Worm (Caenorhabditis elegans) whole organism, L4 larva: ENCODE data around the gene algn-8.

Source experiments
- D1046.2 ChIP-seq: fragments of 200-800 bp; sonication (Bioruptor generic); IDR thresholded peaks from 2 replicates; pipeline ENCODE4 v1.3.6; 2022; ENCODE audit warnings: missing genetic modification characterization, missing compliant biosample characterization
- F10B5.3 ChIP-seq: sonication (generic microtip); optimal IDR thresholded peaks from 2 replicates; lab custom pipeline; 2016; ENCODE audit warnings: mild to moderate bottlenecking, missing genetic modification characterization, missing compliant biosample characterization
- F37D6.2 ChIP-seq: sonication (generic microtip); optimal IDR thresholded peaks from 2 replicates; lab custom pipeline; 2016; ENCODE audit warnings: mild to moderate bottlenecking, missing genetic modification characterization, missing compliant biosample characterization
- T20F7.1 ChIP-seq: fragments of 200-800 bp; sonication (Bioruptor generic); optimal IDR thresholded peaks from 2 replicates; lab custom pipeline; 2018; ENCODE audit warnings: mild to moderate bottlenecking, missing genetic modification characterization, missing compliant biosample characterization
- T26A8.4 ChIP-seq: fragments of 200-800 bp; sonication (Bioruptor generic); IDR thresholded peaks from 2 replicates; pipeline ENCODE4 v1.3.6; 2022; ENCODE audit warnings: missing genetic modification characterization, missing compliant biosample characterization
- Y75B8A.6 ChIP-seq: fragments of 200-800 bp; sonication (Bioruptor generic); IDR thresholded peaks from 2 replicates; pipeline ENCODE4 v1.3.6; 2022; ENCODE audit warnings: missing genetic modification reagents, missing genetic modification characterization, missing compliant biosample characterization
- aha-1 ChIP-seq: fragments of 150-350 bp; peaks from one replicate; lab custom pipeline; 2014; ENCODE audit warnings: missing biosample characterization, missing genetic modification characterization
- arid-1 ChIP-seq: fragments of 200-800 bp; sonication (Bioruptor generic); conservative IDR thresholded peaks from 2 replicates; pipeline ENCODE4 v1.3.6; 2022; ENCODE audit warnings: missing genetic modification reagents, missing genetic modification characterization, missing compliant biosample characterization
- ceh-62 ChIP-seq: sonication (generic microtip); optimal IDR thresholded peaks from 2 replicates; lab custom pipeline; 2017; ENCODE audit warnings: missing biosample characterization, missing genetic modification characterization
- ces-1 ChIP-seq: fragments of 150-350 bp; sonication (generic microtip); optimal IDR thresholded peaks from 4 replicates; lab custom pipeline; 2014; ENCODE audit warnings: missing biosample characterization, missing genetic modification reagents, missing genetic modification characterization
- cey-2 ChIP-seq: sonication (generic microtip); optimal IDR thresholded peaks from 3 replicates; lab custom pipeline; 2017; ENCODE audit warnings: missing genetic modification characterization, mild to moderate bottlenecking, missing compliant biosample characterization, antibody characterized with exemption, borderline replicate concordance; ENCODE audit not compliant: insufficient read depth
- ctbp-1 ChIP-seq: fragments of 200-800 bp; sonication (Bioruptor generic); IDR thresholded peaks from 2 replicates; pipeline ENCODE4 v1.3.6; 2022; ENCODE audit warnings: missing genetic modification reagents, missing genetic modification characterization, missing compliant biosample characterization
- daf-16 ChIP-seq, 3 experiments: sonication (generic microtip); optimal IDR thresholded peaks; 2 replicates each; lab custom pipeline; 2016 to 2017; ENCODE audit warnings: missing genetic modification characterization in 3 of 3, missing genetic modification reagents in 3 of 3, mild to moderate bottlenecking in 2 of 3, missing compliant biosample characterization in 2 of 3, missing biosample characterization in 1 of 3, moderate library complexity in 1 of 3
- daf-19 ChIP-seq: fragments of 200-800 bp; sonication (Bioruptor generic); conservative IDR thresholded peaks from 2 replicates; pipeline ENCODE4 v1.3.6; 2022; ENCODE audit warnings: missing genetic modification characterization, missing compliant biosample characterization
- daf-8 ChIP-seq: fragments of 200-800 bp; sonication (Bioruptor generic); IDR thresholded peaks from 2 replicates; pipeline ENCODE4 v1.3.6; 2022; ENCODE audit warnings: missing genetic modification characterization, missing compliant biosample characterization
- dmd-8 ChIP-seq: fragments of 200-800 bp; sonication (Bioruptor generic); IDR thresholded peaks from 2 replicates; pipeline ENCODE4 v1.3.6; 2022; ENCODE audit warnings: missing genetic modification characterization, missing compliant biosample characterization
- dpl-1 ChIP-seq: fragments of 150-350 bp; optimal IDR thresholded peaks from 2 replicates; lab custom pipeline; 2014; ENCODE audit warnings: missing biosample characterization, missing genetic modification reagents, missing genetic modification characterization
- duxl-1 ChIP-seq: sonication (generic microtip); optimal IDR thresholded peaks from 2 replicates; lab custom pipeline; 2016; ENCODE audit warnings: mild to moderate bottlenecking, missing genetic modification characterization, moderate library complexity, missing compliant biosample characterization; ENCODE audit not compliant: poor library complexity
- egl-43 ChIP-seq: fragments of 200-800 bp; sonication (Bioruptor generic); IDR thresholded peaks from 2 replicates; pipeline ENCODE4 v1.3.6; 2022; ENCODE audit warnings: missing genetic modification reagents, missing genetic modification characterization, missing compliant biosample characterization
- gei-8 ChIP-seq: fragments of 200-800 bp; sonication (Bioruptor generic); optimal IDR thresholded peaks from 2 replicates; lab custom pipeline; 2018; ENCODE audit warnings: mild to moderate bottlenecking, missing genetic modification characterization, missing compliant biosample characterization
- lim-7 ChIP-seq: fragments of 200-800 bp; sonication (Bioruptor generic); IDR thresholded peaks from 2 replicates; pipeline ENCODE4 v1.3.6; 2022; ENCODE audit warnings: missing genetic modification characterization, missing compliant biosample characterization
- lin-1 ChIP-seq: fragments of 200-800 bp; sonication (Bioruptor generic); IDR thresholded peaks from 2 replicates; pipeline ENCODE4 v1.3.6; 2022; ENCODE audit warnings: missing genetic modification reagents, missing genetic modification characterization, missing compliant biosample characterization
- lin-15B ChIP-seq: fragments of 150-350 bp; sonication (generic microtip); optimal IDR thresholded peaks from 3 replicates; lab custom pipeline; 2014; ENCODE audit warnings: missing biosample characterization, missing genetic modification characterization
- lin-29 ChIP-seq: fragments of 200-800 bp; sonication (Bioruptor generic); IDR thresholded peaks from 2 replicates; pipeline ENCODE4 v1.3.6; 2022; ENCODE audit warnings: missing genetic modification reagents, missing genetic modification characterization, missing compliant biosample characterization
- lin-38 ChIP-seq: fragments of 200-800 bp; sonication (Bioruptor generic); IDR thresholded peaks from 2 replicates; pipeline ENCODE4 v1.3.6; 2022; ENCODE audit warnings: missing genetic modification reagents, missing genetic modification characterization, missing compliant biosample characterization
- madf-9 ChIP-seq: fragments of 200-800 bp; sonication (Bioruptor generic); conservative IDR thresholded peaks from 2 replicates; pipeline ENCODE4 v1.3.6; 2022; ENCODE audit warnings: missing genetic modification reagents, missing genetic modification characterization, missing compliant biosample characterization
- mep-1 ChIP-seq: fragments of 150-350 bp; sonication (generic microtip); optimal IDR thresholded peaks from 3 replicates; lab custom pipeline; 2014; ENCODE audit warnings: missing biosample characterization, missing genetic modification characterization
- mes-2 ChIP-seq: sonication (generic microtip); optimal IDR thresholded peaks from 2 replicates; lab custom pipeline; 2016; ENCODE audit warnings: missing genotype, mild to moderate bottlenecking, missing genetic modification characterization, missing compliant biosample characterization; ENCODE audit not compliant: poor library complexity, severe bottlenecking
- mxl-2 ChIP-seq: fragments of 200-800 bp; sonication (Bioruptor generic); conservative IDR thresholded peaks from 2 replicates; pipeline ENCODE4 v1.3.6; 2022; ENCODE audit warnings: missing genetic modification reagents, missing genetic modification characterization, missing compliant biosample characterization
- nhr-102 ChIP-seq: sonication (generic microtip); optimal IDR thresholded peaks from 2 replicates; lab custom pipeline; 2016; ENCODE audit warnings: mild to moderate bottlenecking, missing genetic modification characterization, moderate library complexity, missing compliant biosample characterization
- nhr-11 ChIP-seq: fragments of 150-350 bp; optimal IDR thresholded peaks from 2 replicates; lab custom pipeline; 2014; ENCODE audit warnings: missing biosample characterization, missing genetic modification characterization
- nhr-111 ChIP-seq: fragments of 200-800 bp; sonication (Bioruptor generic); optimal IDR thresholded peaks from 2 replicates; lab custom pipeline; 2018; ENCODE audit warnings: mild to moderate bottlenecking, missing genetic modification characterization, missing compliant biosample characterization
- nhr-25 ChIP-seq: sonication (generic microtip); optimal IDR thresholded peaks from 2 replicates; lab custom pipeline; 2017; ENCODE audit warnings: missing genetic modification characterization, mild to moderate bottlenecking, missing compliant biosample characterization, antibody characterized with exemption, moderate library complexity, borderline replicate concordance; ENCODE audit not compliant: insufficient read depth
- nhr-28 ChIP-seq: fragments of 150-350 bp; optimal IDR thresholded peaks from 2 replicates; lab custom pipeline; 2014; ENCODE audit warnings: missing biosample characterization, missing genetic modification characterization
- nhr-41 ChIP-seq: fragments of 200-800 bp; sonication (Bioruptor generic); IDR thresholded peaks from 2 replicates; pipeline ENCODE4 v1.3.6; 2022; ENCODE audit warnings: missing genetic modification reagents, missing genetic modification characterization, missing compliant biosample characterization
- nhr-76 ChIP-seq: fragments of 150-350 bp; optimal IDR thresholded peaks from 2 replicates; lab custom pipeline; 2014; ENCODE audit warnings: missing biosample characterization, missing genetic modification characterization
- nhr-77 ChIP-seq: fragments of 150-350 bp; optimal IDR thresholded peaks from 2 replicates; lab custom pipeline; 2014; ENCODE audit warnings: missing biosample characterization, missing genetic modification characterization
- php-3 ChIP-seq: fragments of 200-800 bp; sonication (Bioruptor generic); IDR thresholded peaks from 2 replicates; pipeline ENCODE4 v1.3.6; 2022; ENCODE audit warnings: missing genetic modification reagents, missing genetic modification characterization, missing compliant biosample characterization
- pqm-1 ChIP-seq: sonication (generic microtip); optimal IDR thresholded peaks from 2 replicates; lab custom pipeline; 2017; ENCODE audit warnings: missing biosample characterization, missing genetic modification characterization
- rbr-2 ChIP-seq: sonication (generic microtip); optimal IDR thresholded peaks from 2 replicates; lab custom pipeline; 2016; ENCODE audit warnings: missing genotype, missing genetic modification characterization, missing compliant biosample characterization
- saeg-2 ChIP-seq: fragments of 200-800 bp; sonication (Bioruptor generic); IDR thresholded peaks from 2 replicates; pipeline ENCODE4 v1.3.6; 2022; ENCODE audit warnings: missing genetic modification reagents, missing genetic modification characterization, missing compliant biosample characterization
- spr-3 ChIP-seq: fragments of 200-800 bp; sonication (Bioruptor generic); optimal IDR thresholded peaks from 2 replicates; lab custom pipeline; 2018; ENCODE audit warnings: mild to moderate bottlenecking, missing genetic modification characterization, missing compliant biosample characterization
- tra-1 ChIP-seq: fragments of 200-800 bp; sonication (Bioruptor generic); IDR thresholded peaks from 2 replicates; pipeline ENCODE4 v1.3.6; 2022; ENCODE audit warnings: missing genetic modification reagents, missing genetic modification characterization, missing compliant biosample characterization
- unc-39 ChIP-seq: sonication (generic microtip); optimal IDR thresholded peaks from 2 replicates; lab custom pipeline; 2017; ENCODE audit warnings: missing biosample characterization, missing genetic modification characterization
- zfp-3 ChIP-seq: fragments of 200-800 bp; sonication (Bioruptor generic); conservative IDR thresholded peaks from 2 replicates; pipeline ENCODE4 v1.3.6; 2022; ENCODE audit warnings: missing genetic modification reagents, missing genetic modification characterization, missing compliant biosample characterization
- zip-11 ChIP-seq: fragments of 200-800 bp; sonication (Bioruptor generic); IDR thresholded peaks from 2 replicates; pipeline ENCODE4 v1.3.6; 2022; ENCODE audit warnings: missing genetic modification characterization, missing compliant biosample characterization
- zip-2 ChIP-seq: fragments of 150-350 bp; optimal IDR thresholded peaks from 2 replicates; lab custom pipeline; 2014; ENCODE audit warnings: missing biosample characterization, missing genetic modification characterization
- ztf-11 ChIP-seq: fragments of 150-350 bp; optimal IDR thresholded peaks from 2 replicates; lab custom pipeline; 2014; ENCODE audit warnings: missing biosample characterization, missing genetic modification characterization
- ztf-7 ChIP-seq: fragments of 150-350 bp; optimal IDR thresholded peaks from 2 replicates; lab custom pipeline; 2014; ENCODE audit warnings: missing biosample characterization, missing genetic modification characterization

algn-8 gene

DNA sequence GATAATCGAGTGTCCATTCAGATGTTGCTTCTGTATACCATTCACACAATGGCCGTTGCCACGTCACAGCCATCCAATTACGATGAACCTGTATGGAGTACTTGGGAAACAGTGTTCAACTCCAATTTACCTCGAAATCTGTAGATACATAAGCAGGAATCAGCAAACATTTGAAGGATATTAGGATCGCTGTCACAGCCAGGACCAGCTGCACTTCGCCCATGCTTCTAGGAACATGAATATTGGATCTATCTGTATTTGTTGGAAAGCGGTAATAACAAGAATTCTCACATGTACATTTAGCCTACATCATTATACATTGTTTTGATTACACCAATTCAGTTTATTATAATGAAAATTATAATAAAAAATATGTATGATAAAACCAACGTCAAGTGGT, at the start of gene algn-8:
Gene algn-8, minus strand, starts transcription at position 227 of the 400 bp plus-strand sequence.
- TF ChIP-seq nhr-102 (tag; lab: Kevin White, UChicago) = peak; percentile 32
- TF ChIP-seq T20F7.1 = no peak
- no peak for TF ChIP-seq cey-2 (tag; lab: Kevin White, UChicago)
- TF ChIP-seq egl-43 = no peak
- TF ChIP-seq tra-1 = 0 out of 2 replicates have a peak, but pooled peaks have one; percentile 16
- TF ChIP-seq unc-39 (tag; lab: Kevin White, UChicago) = no peak
- no peak for TF ChIP-seq ctbp-1 (GFP tag; lab: Robert Waterston, UW)
- no peak for TF ChIP-seq nhr-11 (tag; lab: Kevin White, UChicago)
- no peak for TF ChIP-seq daf-8 (GFP tag; lab: Robert Waterston, UW)
- no peak for TF ChIP-seq ceh-62 (tag; lab: Kevin White, UChicago)
- no peak for TF ChIP-seq dmd-8 (GFP tag; lab: Robert Waterston, UW)
- TF ChIP-seq ces-1 (GFP tag; lab: Kevin White, UChicago) = no peak
- no peak for TF ChIP-seq php-3 (GFP tag; lab: Robert Waterston, UW)
- no peak for TF ChIP-seq zip-2 (tag; lab: Kevin White, UChicago)
- no peak for TF ChIP-seq rbr-2
- TF ChIP-seq mxl-2 (GFP tag; lab: Robert Waterston, UW) = no peak
- TF ChIP-seq duxl-1 (tag; lab: Kevin White, UChicago) = peak; percentile 46
- no peak for TF ChIP-seq lin-38 (GFP tag; lab: Robert Waterston, UW)
- TF ChIP-seq saeg-2 = no peak
- TF ChIP-seq nhr-41 = no peak
- TF ChIP-seq nhr-111 (GFP tag; lab: Kevin White, UChicago) = no peak
- no peak for TF ChIP-seq Y75B8A.6 (GFP tag; lab: Robert Waterston, UW)
- TF ChIP-seq nhr-28 = no peak
- TF ChIP-seq ztf-11 (tag; lab: Kevin White, UChicago) = no peak
- TF ChIP-seq F10B5.3 (tag; lab: Kevin White, UChicago) = peak; percentile 3
- peak; percentile 26 for TF ChIP-seq nhr-25 (tag; lab: Kevin White, UChicago)
- TF ChIP-seq F37D6.2 (tag; lab: Kevin White, UChicago) = no peak
- TF ChIP-seq mep-1 (tag; lab: Kevin White, UChicago) = no peak
- no peak for TF ChIP-seq arid-1 (GFP tag; lab: Robert Waterston, UW)
- no peak for TF ChIP-seq aha-1 (tag; lab: Kevin White, UChicago)
- 0 out of 2 replicates have a peak, but pooled peaks have one; percentile 49 for TF ChIP-seq T26A8.4 (GFP tag; lab: Robert Waterston, UW)
- TF ChIP-seq lin-15B (tag; lab: Kevin White, UChicago) = no peak
- TF ChIP-seq mes-2 (tag; lab: Kevin White, UChicago) = peak; percentile 22
- no peak for TF ChIP-seq pqm-1 (tag; lab: Kevin White, UChicago)
- no peak for TF ChIP-seq gei-8 (GFP tag; lab: Kevin White, UChicago)
- TF ChIP-seq zfp-3 (GFP tag; lab: Robert Waterston, UW) = 0 out of 2 replicates have a peak, but pooled peaks have one; percentile 29
- no peak for TF ChIP-seq daf-16 (GFP tag; optimal IDR thresholded peaks at IDR 0.05; lab: Kevin White, UChicago)
- TF ChIP-seq daf-16 (tag; optimal IDR thresholded peaks at IDR 0.05; lab: Kevin White, UChicago) = no peak
- TF ChIP-seq nhr-77 = no peak
- 0 out of 2 replicates have a peak, but pooled peaks have one; percentile 18 for TF ChIP-seq lim-7
- TF ChIP-seq nhr-76 (tag; lab: Kevin White, UChicago) = no peak
- TF ChIP-seq dpl-1 = no peak
- no peak for TF ChIP-seq madf-9 (GFP tag; lab: Robert Waterston, UW)
- TF ChIP-seq spr-3 (GFP tag; lab: Kevin White, UChicago) = peak; percentile 10
- no peak for TF ChIP-seq zip-11 (GFP tag; lab: Robert Waterston, UW)
- no peak for TF ChIP-seq lin-1 (GFP tag; lab: Robert Waterston, UW)
- TF ChIP-seq D1046.2 (GFP tag; lab: Robert Waterston, UW) = no peak
- no peak for TF ChIP-seq ztf-7 (tag; lab: Kevin White, UChicago)
- no peak for TF ChIP-seq daf-19 (GFP tag; lab: Robert Waterston, UW)
- no peak for TF ChIP-seq lin-29
